Worm (Caenorhabditis elegans): Measurements from ENCODE around the gene F20G2.5.

- TF ChIP-seq snpc-4 (tag; optimal IDR thresholded peaks at IDR 0.05) (no peak), R02D3.7 (tag; optimal IDR thresholded peaks at IDR 0.05) (no peak), daf-12 (tag; optimal IDR thresholded peaks at IDR 0.05) (no peak), unc-39 (tag; optimal IDR thresholded peaks at IDR 0.05) (no peak), ZK546.5 (tag; optimal IDR thresholded peaks at IDR 0.05) (no peak), nhr-23 (tag; optimal IDR thresholded peaks at IDR 0.05) (no peak), tbx-2 (tag; optimal IDR thresholded peaks at IDR 0.05) (no peak), fkh-10 (GFP tag; optimal IDR thresholded peaks at IDR 0.05) (no peak), nhr-237 (tag; optimal IDR thresholded peaks at IDR 0.05) (no peak), nfya-1 (tag; optimal IDR thresholded peaks at IDR 0.05; ENCODE audit: insufficient read depth) (no peak)
Measured at ce11 chrV:13736147-13736546, 35.2 kb upstream of the F20G2.5 start, which contains the start of gene F35E12.6.

Measured in whole organism, L3 larva.